Fruit fly (Drosophila melanogaster): ENCODE data around the gene CG10365.

Gene CG10365

DNA sequence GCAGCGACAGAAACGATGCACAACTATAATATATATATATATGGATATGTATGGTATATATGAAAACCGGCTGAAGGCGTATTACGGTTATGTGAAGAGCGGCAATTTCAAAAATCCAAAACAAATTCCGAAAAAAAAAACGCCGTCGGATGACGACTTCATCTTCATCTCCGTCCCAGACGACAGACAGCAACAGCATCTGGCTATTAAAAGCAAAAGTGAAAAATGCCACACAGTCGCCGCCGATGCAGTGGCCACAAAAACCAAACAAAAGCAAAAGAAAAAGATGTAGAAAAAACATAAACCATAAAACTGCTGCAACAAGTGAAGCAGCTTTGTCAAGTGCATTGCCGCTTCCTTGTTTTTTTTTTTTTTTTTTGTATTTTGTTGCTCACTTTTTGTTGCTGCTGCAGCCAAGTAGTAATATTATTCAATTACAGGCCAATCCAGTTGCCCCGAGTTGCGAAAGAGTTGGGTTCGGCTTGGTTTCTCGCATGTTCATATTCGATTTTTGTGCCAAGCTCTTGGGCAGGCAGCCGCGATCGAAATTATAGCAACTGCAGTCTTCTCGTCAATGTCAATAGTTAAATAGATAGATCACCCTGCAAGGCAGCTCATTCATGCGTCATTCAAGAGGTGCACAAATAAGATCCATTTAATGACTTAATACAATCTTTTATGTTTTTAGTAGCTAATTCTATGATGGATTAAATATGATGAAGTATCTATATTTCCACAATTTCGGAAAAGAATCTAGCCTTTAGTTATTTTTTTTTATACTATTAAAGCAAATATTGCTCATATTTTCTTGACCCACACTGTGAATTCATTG is 11.7 kb downstream of the CG10365 start:
- TF ChIP-seq pan (optimal IDR thresholded peaks at IDR 0.05): no peak
- TF ChIP-seq CG8478 (optimal IDR thresholded peaks at IDR 0.05): no peak
- TF ChIP-seq psq (optimal IDR thresholded peaks at IDR 0.05): no peak
- no peak for TF ChIP-seq usp (GFP tag; optimal IDR thresholded peaks at IDR 0.05)
- no peak for TF ChIP-seq Dll (optimal IDR thresholded peaks at IDR 0.05)
- TF ChIP-seq EcR (GFP tag; optimal IDR thresholded peaks at IDR 0.05): no peak

DNA sequence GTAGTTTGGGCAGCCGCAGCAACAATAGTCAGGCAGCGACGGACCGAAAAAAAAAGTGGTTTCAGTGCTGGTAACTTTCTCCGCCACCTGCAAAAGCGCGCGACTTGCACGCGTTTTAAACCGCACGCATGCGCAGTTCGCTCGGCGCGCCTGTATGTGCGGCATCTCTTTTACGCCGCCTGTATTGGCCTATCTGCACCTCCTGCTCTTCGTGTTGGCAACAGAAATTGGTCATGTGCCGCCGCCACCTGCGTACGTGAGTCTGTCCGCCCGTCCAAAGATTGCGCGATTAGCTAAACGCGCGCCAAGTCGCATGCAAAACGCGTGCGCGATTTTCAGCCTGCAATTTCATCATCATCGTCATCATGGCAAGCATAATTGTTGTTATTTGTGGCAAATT is 12.5 kb downstream of the CG10365 start:
- TF ChIP-seq pan (optimal IDR thresholded peaks at IDR 0.05) (no peak), Dll (optimal IDR thresholded peaks at IDR 0.05) (no peak), psq (optimal IDR thresholded peaks at IDR 0.05) (no peak), usp (GFP tag; optimal IDR thresholded peaks at IDR 0.05) (no peak), EcR (GFP tag; optimal IDR thresholded peaks at IDR 0.05) (no peak), CG8478 (optimal IDR thresholded peaks at IDR 0.05) (no peak)

DNA sequence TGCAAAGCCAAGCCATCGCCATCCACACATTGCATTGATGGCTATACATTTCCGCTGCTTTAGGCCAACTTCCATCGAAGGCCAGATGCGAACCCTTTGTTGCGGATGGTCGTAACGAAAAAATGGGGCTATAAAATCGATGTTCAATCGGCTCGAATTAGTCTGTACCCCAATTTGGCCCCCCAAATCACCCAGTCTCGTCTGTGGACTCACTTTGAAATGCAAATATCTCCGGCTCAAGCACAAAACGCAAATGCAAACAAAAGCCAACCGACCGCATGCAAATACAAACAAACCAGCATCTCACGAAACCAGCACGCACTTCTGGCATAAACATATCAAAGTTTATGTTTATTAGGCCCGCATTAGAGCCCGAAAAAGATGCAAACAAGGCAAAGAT is 13.2 kb downstream of the CG10365 start:
- TF ChIP-seq CG8478 (optimal IDR thresholded peaks at IDR 0.05) (no peak), Dll (optimal IDR thresholded peaks at IDR 0.05) (no peak), pan (optimal IDR thresholded peaks at IDR 0.05) (no peak), psq (optimal IDR thresholded peaks at IDR 0.05) (no peak), EcR (GFP tag; optimal IDR thresholded peaks at IDR 0.05) (no peak), usp (GFP tag; optimal IDR thresholded peaks at IDR 0.05) (no peak)

DNA sequence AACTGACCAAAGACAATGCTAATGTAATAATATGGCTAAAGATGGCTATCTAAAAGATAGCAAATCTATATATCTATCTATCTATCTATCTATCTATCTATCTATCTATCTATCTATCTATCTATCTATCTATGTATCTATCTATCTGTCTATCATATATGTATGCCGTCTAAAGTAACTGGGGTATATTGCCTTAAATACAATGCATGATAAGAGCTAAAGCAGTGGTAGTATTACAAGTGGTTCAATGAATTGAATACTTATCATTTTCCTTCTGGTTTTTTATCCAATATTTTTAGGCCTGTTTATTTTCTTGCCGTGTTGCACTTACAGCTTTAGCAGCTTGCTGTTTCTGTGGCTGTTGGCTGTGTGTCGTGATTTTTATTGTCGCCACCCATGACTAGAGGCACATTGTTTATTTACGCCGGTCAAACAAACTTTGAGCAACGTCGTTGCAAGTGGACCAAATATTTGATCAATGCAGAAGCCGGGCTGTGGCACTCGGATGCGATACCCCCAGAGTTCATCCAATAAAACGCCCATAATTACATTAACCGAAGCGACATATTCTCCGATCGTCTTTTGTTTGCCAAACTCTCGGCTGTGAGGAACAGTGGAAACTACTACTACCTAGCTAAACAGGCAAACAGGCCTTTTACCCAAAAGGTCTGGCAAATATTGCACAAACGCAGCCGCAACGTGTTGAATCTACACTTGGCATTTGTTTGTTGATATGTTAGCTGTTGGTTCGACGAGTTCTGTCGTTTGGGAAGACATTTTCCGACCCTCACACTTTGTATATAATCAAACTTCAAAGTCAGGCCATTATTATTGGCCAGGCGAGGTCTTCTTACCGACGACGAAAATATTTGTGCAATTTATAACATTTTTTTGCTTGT is 14.8 kb downstream of the CG10365 start:
- TF ChIP-seq CG8478 (optimal IDR thresholded peaks at IDR 0.05): no peak
- no peak for TF ChIP-seq usp (GFP tag; optimal IDR thresholded peaks at IDR 0.05)
- no peak for TF ChIP-seq psq (optimal IDR thresholded peaks at IDR 0.05)
- no peak for TF ChIP-seq Dll (optimal IDR thresholded peaks at IDR 0.05)
- TF ChIP-seq pan (optimal IDR thresholded peaks at IDR 0.05): no peak
- TF ChIP-seq EcR (GFP tag; optimal IDR thresholded peaks at IDR 0.05): no peak

DNA sequence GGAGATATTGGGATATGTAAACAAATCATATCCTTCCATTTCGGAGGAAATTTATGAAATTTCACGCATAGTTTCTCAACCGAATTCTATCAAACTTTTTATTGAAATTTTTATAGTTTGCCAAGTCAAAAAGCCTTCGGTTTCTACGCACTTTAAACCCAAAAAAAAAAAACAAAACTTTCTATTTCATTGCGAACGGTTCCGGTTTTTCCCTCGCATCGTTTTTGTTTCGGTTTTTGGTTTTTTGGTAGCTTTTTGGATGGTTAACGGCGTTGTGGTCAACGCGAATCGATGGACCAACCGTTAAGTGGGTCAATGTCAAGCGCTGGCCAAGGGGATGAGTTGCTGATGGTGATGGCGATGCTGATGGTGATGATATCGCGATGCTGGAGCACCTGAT is 17.8 kb downstream of the CG10365 start:
- TF ChIP-seq psq (optimal IDR thresholded peaks at IDR 0.05): no peak
- no peak for TF ChIP-seq usp (GFP tag; optimal IDR thresholded peaks at IDR 0.05)
- no peak for TF ChIP-seq CG8478 (optimal IDR thresholded peaks at IDR 0.05)
- no peak for TF ChIP-seq EcR (GFP tag; optimal IDR thresholded peaks at IDR 0.05)
- TF ChIP-seq Dll (optimal IDR thresholded peaks at IDR 0.05): no peak
- no peak for TF ChIP-seq pan (optimal IDR thresholded peaks at IDR 0.05)

DNA sequence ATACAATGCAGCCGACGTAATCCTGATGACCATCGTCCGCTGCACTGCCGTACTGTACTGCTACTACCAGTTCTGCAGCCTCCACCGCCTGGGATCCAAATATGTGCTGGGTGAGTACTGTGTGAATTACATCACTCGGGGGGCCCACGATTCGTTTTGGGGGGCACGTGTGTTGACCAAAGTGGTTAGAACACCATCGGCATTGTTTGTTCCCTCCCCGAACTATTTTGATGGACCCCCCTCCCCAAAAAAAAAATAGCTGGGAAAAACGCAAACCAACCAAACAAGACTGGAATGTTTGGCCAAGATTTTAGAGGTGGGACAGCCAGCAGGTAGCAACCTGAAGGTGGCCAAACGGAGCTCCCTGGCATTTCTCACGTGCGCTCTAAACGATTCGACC is 24.3 kb downstream of the CG10365 start:
- no peak for TF ChIP-seq EcR (GFP tag; optimal IDR thresholded peaks at IDR 0.05)
- TF ChIP-seq psq (optimal IDR thresholded peaks at IDR 0.05): no peak
- TF ChIP-seq usp (GFP tag; optimal IDR thresholded peaks at IDR 0.05): no peak
- TF ChIP-seq CG8478 (optimal IDR thresholded peaks at IDR 0.05): no peak
- TF ChIP-seq Dll (optimal IDR thresholded peaks at IDR 0.05): no peak
- no peak for TF ChIP-seq pan (optimal IDR thresholded peaks at IDR 0.05)

DNA sequence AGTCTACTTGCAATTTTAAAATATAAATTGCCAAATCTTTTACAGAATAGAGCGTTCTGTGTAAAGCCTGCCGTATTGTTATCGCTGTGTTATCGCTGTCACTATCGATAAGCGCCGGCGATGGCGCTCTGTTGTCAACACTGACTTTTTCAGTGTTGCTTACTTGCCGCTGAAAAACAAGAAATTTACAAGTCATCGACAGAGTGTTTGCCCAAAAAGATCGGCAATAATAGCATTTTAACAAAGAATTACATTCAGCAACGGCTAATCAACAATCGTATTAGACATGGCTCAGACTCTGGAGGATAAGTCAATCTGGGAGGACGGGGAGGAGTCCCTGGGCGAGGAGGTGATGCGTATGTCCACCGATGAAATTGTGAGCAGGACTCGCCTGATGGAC is 29.6 kb downstream of the CG10365 start, which contains the start of the genes RanBP3 and Rpt5:
RanBP3 (minus strand) TSS at position 107 of the 400 bp plus-strand sequence.
Rpt5 (plus strand) TSS at position 149 of the 400 bp plus-strand sequence.
- TF ChIP-seq CG8478 (optimal IDR thresholded peaks at IDR 0.05) (no peak), usp (GFP tag; optimal IDR thresholded peaks at IDR 0.05) (no peak), pan (optimal IDR thresholded peaks at IDR 0.05) (no peak), Dll (optimal IDR thresholded peaks at IDR 0.05) (no peak), EcR (GFP tag; optimal IDR thresholded peaks at IDR 0.05) (no peak), psq (optimal IDR thresholded peaks at IDR 0.05) (no peak)

DNA sequence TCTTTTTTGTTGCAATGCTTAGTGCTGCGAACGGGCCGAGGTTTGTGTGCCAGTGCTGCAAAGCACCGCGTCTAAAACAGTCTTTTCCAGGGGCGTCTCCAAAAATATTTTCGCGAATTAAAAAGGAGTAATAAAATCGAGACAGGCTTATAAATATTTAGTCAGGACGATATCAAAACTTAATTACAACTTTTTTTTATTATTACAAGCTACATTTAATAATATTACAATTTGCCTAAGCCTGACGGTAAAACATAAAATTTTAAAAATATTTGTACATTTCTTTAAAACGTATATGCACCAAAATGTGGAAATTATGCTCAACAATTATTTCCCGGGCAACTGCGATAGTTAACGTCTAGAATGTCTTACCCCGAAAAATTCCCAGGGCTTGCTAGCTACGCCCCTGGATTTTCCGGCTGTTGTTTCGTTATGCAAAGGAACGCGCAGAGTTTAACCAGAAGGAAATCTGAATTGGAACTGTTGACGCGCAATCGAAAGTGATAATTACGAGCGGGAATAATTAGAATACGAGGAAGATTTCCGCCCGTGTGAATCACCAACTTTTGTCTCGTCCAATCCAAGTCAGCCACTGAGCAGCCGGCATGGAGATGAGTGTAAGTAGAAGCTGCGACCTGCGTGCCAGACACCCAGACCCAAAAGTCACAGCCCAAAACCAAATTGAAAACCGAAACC is 34.9 kb downstream of the CG10365 start, which contains the start of the genes PTPMT1 and Hrd3:
PTPMT1 (plus strand) TSS at position 428 of the 696 bp plus-strand sequence.
Hrd3 (minus strand) TSS at position 646 of the 696 bp plus-strand sequence.
- no peak for TF ChIP-seq Dll (optimal IDR thresholded peaks at IDR 0.05)
- no peak for TF ChIP-seq pan (optimal IDR thresholded peaks at IDR 0.05)
- no peak for TF ChIP-seq psq (optimal IDR thresholded peaks at IDR 0.05)
- TF ChIP-seq CG8478 (optimal IDR thresholded peaks at IDR 0.05): no peak
- no peak for TF ChIP-seq usp (GFP tag; optimal IDR thresholded peaks at IDR 0.05)
- TF ChIP-seq EcR (GFP tag; optimal IDR thresholded peaks at IDR 0.05): no peak

DNA sequence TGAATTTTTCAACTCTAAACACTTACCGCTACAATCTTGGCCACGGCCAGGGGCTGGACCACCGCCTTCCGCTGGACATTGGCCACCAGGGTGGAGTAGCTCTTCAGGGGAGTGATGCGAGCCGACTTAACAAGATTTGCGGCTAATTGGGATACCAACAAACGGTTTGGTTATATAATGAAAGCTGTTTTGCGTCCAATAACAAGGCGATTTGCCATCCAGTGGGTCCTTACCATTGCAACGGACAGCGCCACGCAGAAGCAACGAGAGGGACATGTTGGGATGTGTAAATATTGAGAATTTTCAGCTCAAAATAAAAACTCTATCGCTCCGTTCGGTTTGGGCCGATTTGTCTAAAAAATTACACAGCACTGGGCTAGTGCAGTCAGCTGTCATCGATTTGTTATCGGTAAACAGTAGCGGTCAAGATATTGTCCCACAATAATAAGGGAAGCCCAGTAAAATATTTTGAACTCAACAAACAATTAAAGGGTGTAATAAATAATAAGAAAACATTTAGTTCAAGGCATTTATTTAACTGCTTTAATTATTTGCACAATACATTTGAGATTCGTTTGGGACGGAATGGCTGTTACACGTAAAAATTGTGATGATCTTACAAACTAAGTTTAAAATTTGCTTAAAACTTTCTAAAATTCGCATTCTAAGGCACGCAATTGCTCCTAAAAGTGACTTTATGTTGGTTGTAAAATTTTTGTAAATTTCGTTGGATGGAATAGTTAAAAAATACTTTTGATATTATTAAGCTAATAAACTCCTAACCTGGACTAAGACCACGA is 37.3 kb downstream of the CG10365 start, which contains the start of gene SdhD:
SdhD (minus strand) TSS at position 382 of the 800 bp plus-strand sequence.
- TF ChIP-seq usp (GFP tag; optimal IDR thresholded peaks at IDR 0.05): no peak
- no peak for TF ChIP-seq pan (optimal IDR thresholded peaks at IDR 0.05)
- no peak for TF ChIP-seq Dll (optimal IDR thresholded peaks at IDR 0.05)
- no peak for TF ChIP-seq psq (optimal IDR thresholded peaks at IDR 0.05)
- no peak for TF ChIP-seq CG8478 (optimal IDR thresholded peaks at IDR 0.05)
- TF ChIP-seq EcR (GFP tag; optimal IDR thresholded peaks at IDR 0.05): no peak

DNA sequence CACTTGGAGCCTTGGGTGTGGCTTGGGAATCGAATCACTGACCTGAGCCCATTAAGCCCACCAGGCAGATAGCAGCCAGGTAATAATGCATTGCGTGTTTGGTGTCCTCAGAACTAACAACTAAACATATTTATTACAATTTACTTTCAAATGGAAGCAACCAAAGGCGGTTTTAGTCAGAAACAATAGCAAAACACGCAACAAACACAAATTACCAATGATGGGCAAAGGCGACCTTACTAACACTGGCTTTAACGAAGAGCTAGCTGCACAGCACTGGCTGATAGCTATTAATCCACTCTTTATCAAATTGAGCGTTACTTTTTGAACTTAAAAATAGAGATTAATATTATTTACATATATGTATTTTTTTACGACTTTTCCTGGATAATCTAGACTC is 39.9 kb downstream of the CG10365 start, which contains the start of gene udt:
udt (minus strand) TSS at position 249 of the 400 bp plus-strand sequence.
- TF ChIP-seq psq (optimal IDR thresholded peaks at IDR 0.05): no peak
- no peak for TF ChIP-seq usp (GFP tag; optimal IDR thresholded peaks at IDR 0.05)
- no peak for TF ChIP-seq pan (optimal IDR thresholded peaks at IDR 0.05)
- TF ChIP-seq CG8478 (optimal IDR thresholded peaks at IDR 0.05): no peak
- no peak for TF ChIP-seq EcR (GFP tag; optimal IDR thresholded peaks at IDR 0.05)
- no peak for TF ChIP-seq Dll (optimal IDR thresholded peaks at IDR 0.05)
